Fruit fly (Drosophila melanogaster) whole organism, embryonic: ENCODE data around the gene wcy.

Experiments
- CG15269 ChIP-seq: fragments of 200-800 bp; sonication (Bioruptor generic); optimal IDR thresholded peaks from 2 replicates; lab custom pipeline; 2018; ENCODE audit warnings: missing biosample characterization, mild to moderate bottlenecking, missing genetic modification characterization, moderate library complexity
- CG1602 ChIP-seq: fragments of 200-800 bp; sonication (Bioruptor generic); optimal IDR thresholded peaks from 3 replicates; lab custom pipeline; 2016; ENCODE audit warnings: missing biosample characterization, missing genetic modification characterization
- Meics ChIP-seq: fragments of 200-800 bp; sonication (Bioruptor generic); optimal IDR thresholded peaks from 2 replicates; lab custom pipeline; 2017; ENCODE audit warnings: missing biosample characterization, mild to moderate bottlenecking, missing genetic modification characterization

The wcy gene

DNA sequence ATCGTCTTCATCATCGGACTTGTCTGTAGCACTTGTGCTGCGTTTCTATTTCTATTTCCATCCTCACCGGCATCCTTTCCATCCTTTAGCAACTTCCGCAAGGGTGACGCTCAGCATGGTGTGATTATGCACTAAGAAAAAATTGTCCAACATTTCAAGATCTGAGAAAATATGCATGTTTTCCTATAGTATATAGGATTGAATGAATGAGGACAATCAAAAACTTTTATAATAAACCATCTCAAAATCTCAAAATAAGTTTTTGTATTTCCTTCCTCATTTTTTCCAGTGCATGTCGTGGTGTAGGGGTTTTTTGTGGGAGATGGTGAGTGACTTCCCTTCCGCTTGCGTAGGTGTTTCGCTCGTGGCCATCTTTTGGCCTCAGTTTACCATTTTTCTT, 56.3 kb downstream of the wcy start (continued):
- TF ChIP-seq Meics (GFP tag; lab: Kevin White, UChicago) (peak; percentile 9), CG15269 (peak; percentile 17), CG1602 (GFP tag; lab: Kevin White, UChicago) (no peak)
